Worm (Caenorhabditis elegans): ENCODE data around the gene hpo-31.

DNA sequence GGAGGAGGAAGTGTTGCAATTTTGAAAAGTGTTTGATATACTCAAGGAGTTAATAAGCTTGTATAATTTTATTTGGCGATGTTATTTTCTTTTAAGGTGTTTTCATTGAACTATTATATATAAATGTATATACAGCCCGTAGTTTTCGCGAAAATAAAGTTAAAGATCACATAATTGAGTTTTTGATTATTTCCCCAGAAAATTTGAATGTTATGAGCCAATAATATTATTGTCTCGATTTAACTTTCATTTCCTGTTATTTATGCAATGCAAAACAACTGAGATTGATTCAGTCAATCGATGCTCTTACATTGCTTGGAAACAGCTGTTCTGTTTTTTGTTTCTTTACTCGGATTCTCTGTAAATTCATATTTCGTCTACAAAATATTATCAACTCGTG lies 25.5 kb downstream of the hpo-31 start, which contains the start of gene srx-133:
- TF ChIP-seq W03F9.2 (tag; optimal IDR thresholded peaks at IDR 0.05) (no peak), dao-5 (tag; optimal IDR thresholded peaks at IDR 0.05) (no peak), him-1 (tag; optimal IDR thresholded peaks at IDR 0.05) (no peak)
